Fruit fly (Drosophila melanogaster) whole organism, embryonic: ENCODE measurements around the gene isoQC.

Source experiments
- Antp ChIP-seq: fragments of 200-800 bp; sonication (Bioruptor generic); optimal IDR thresholded peaks from 3 replicates; lab custom pipeline; 2016; ENCODE audit warnings: missing biosample characterization, missing genetic modification characterization
- Asciz ChIP-seq: fragments of 200-800 bp; sonication (Bioruptor generic); optimal IDR thresholded peaks from 2 replicates; lab custom pipeline; 2017; ENCODE audit warnings: missing biosample characterization, mild to moderate bottlenecking, missing genetic modification characterization, missing genetic modification reagents
- Awh ChIP-seq: fragments of 200-800 bp; sonication (Bioruptor generic); IDR thresholded peaks from 2 replicates; pipeline ENCODE4, ENCODE4 v1.3.6; 2022; ENCODE audit warnings: missing biosample characterization, missing genetic modification characterization
- BtbVII ChIP-seq: fragments of 200-800 bp; sonication (Bioruptor generic); optimal IDR thresholded peaks from 3 replicates; lab custom pipeline; 2017; ENCODE audit warnings: missing biosample characterization, mild to moderate bottlenecking, missing genetic modification characterization
- CG10274 ChIP-seq: fragments of 200-800 bp; sonication (Bioruptor generic); optimal IDR thresholded peaks from 3 replicates; lab custom pipeline; 2017; ENCODE audit warnings: missing biosample characterization, mild to moderate bottlenecking, missing genetic modification characterization
- CG10431 ChIP-seq: fragments of 200-800 bp; sonication (Bioruptor generic); optimal IDR thresholded peaks from 3 replicates; lab custom pipeline; 2018; ENCODE audit warnings: missing biosample characterization, mild to moderate bottlenecking, missing genetic modification characterization
- CG10979 ChIP-seq: fragments of 200-800 bp; sonication (Bioruptor generic); optimal IDR thresholded peaks from 2 replicates; lab custom pipeline; 2018; ENCODE audit warnings: missing biosample characterization, mild to moderate bottlenecking, missing genetic modification characterization, moderate library complexity
- CG11398 ChIP-seq: fragments of 200-800 bp; sonication (Bioruptor generic); optimal IDR thresholded peaks from 2 replicates; lab custom pipeline; 2016; ENCODE audit warnings: missing biosample characterization, missing genetic modification characterization
- CG1233 ChIP-seq: fragments of 200-800 bp; sonication (Bioruptor generic); optimal IDR thresholded peaks from 4 replicates; lab custom pipeline; 2018; ENCODE audit warnings: missing biosample characterization, mild to moderate bottlenecking, missing genetic modification characterization
- CG12391 ChIP-seq: fragments of 200-800 bp; sonication (Bioruptor generic); optimal IDR thresholded peaks from 3 replicates; lab custom pipeline; 2018; ENCODE audit warnings: missing biosample characterization, mild to moderate bottlenecking, missing genetic modification characterization, moderate library complexity
- CG17186 ChIP-seq: fragments of 200-800 bp; sonication (Bioruptor generic); optimal IDR thresholded peaks from 3 replicates; lab custom pipeline; 2017; ENCODE audit warnings: missing biosample characterization, missing genetic modification reagents, missing genetic modification characterization
- CG18476 ChIP-seq: fragments of 200-800 bp; sonication (Bioruptor generic); optimal IDR thresholded peaks from 2 replicates; lab custom pipeline; 2016; ENCODE audit warnings: missing biosample characterization, mild to moderate bottlenecking, missing genetic modification characterization
- CG6765 ChIP-seq: fragments of 200-800 bp; sonication (Bioruptor generic); optimal IDR thresholded peaks from 3 replicates; lab custom pipeline; 2017; ENCODE audit warnings: missing biosample characterization, mild to moderate bottlenecking, missing genetic modification characterization
- CG7372 ChIP-seq: fragments of 200-800 bp; sonication (Bioruptor generic); IDR thresholded peaks from 2 replicates; pipeline ENCODE4 v1.3.6; 2022; ENCODE audit warnings: missing biosample characterization, missing genetic modification characterization
- CG7556 ChIP-seq: fragments of 200-800 bp; sonication (Bioruptor generic); optimal IDR thresholded peaks from 2 replicates; lab custom pipeline; 2017; ENCODE audit warnings: missing biosample characterization, mild to moderate bottlenecking, missing genetic modification characterization
- CG7928 ChIP-seq: fragments of 200-800 bp; sonication (Bioruptor generic); optimal IDR thresholded peaks from 2 replicates; lab custom pipeline; 2017; ENCODE audit warnings: missing biosample characterization, mild to moderate bottlenecking, missing genetic modification characterization
- Chrac-16 ChIP-seq: fragments of 200-800 bp; sonication (Bioruptor generic); optimal IDR thresholded peaks from 3 replicates; lab custom pipeline; 2016; ENCODE audit warnings: missing biosample characterization, missing genetic modification characterization
- D ChIP-seq, 2 experiments: fragments of 200-800 bp in 1 of 2; fragments of >200 bp in 1 of 2; sonication (Bioruptor generic) in 1 of 2; optimal IDR thresholded peaks; 2 replicates in 1 of 2; 3 replicates in 1 of 2; lab custom pipeline; 2017; ENCODE audit warnings: mild to moderate bottlenecking in 1 of 2, missing biosample characterization in 1 of 2, missing genetic modification characterization in 1 of 2, missing genetic modification reagents in 1 of 2
- Dbx ChIP-seq: fragments of 200-800 bp; sonication (Bioruptor generic); IDR thresholded peaks from 3 replicates; pipeline ENCODE4 v1.3.6; 2022; ENCODE audit warnings: missing biosample characterization, missing genetic modification characterization
- Ets65A ChIP-seq: fragments of 200-800 bp; sonication (Bioruptor generic); peaks from one replicate; lab custom pipeline; 2016; ENCODE audit warnings: missing biosample characterization, missing genetic modification characterization
- H2.0 ChIP-seq: fragments of 200-800 bp; sonication (Bioruptor generic); IDR thresholded peaks from 2 replicates; pipeline ENCODE4 v1.3.6; 2022; ENCODE audit warnings: missing biosample characterization, missing genetic modification characterization
- HLHmδ ChIP-seq: fragments of 200-800 bp; sonication (Bioruptor generic); optimal IDR thresholded peaks from 2 replicates; lab custom pipeline; 2018; ENCODE audit warnings: missing biosample characterization, mild to moderate bottlenecking, missing genetic modification characterization, moderate library complexity
- Hand ChIP-seq: fragments of 200-800 bp; sonication (Bioruptor generic); optimal IDR thresholded peaks from 2 replicates; lab custom pipeline; 2017; ENCODE audit warnings: mild to moderate bottlenecking, missing biosample characterization, missing genetic modification reagents, missing genetic modification characterization
- Jarid2 ChIP-seq: fragments of 200-800 bp; sonication (Bioruptor generic); optimal IDR thresholded peaks from 3 replicates; lab custom pipeline; 2017; ENCODE audit warnings: mild to moderate bottlenecking, missing biosample characterization, missing genetic modification reagents, missing genetic modification characterization
- NC2β ChIP-seq: fragments of 200-800 bp; sonication (Bioruptor generic); optimal IDR thresholded peaks from 2 replicates; lab custom pipeline; 2016; ENCODE audit warnings: missing biosample characterization, missing genetic modification characterization
- NK7.1 ChIP-seq: fragments of 200-800 bp; sonication (Bioruptor generic); optimal IDR thresholded peaks from 3 replicates; lab custom pipeline; 2016; ENCODE audit warnings: missing biosample characterization, missing genetic modification characterization
- Nf-YA ChIP-seq: fragments of 200-800 bp; sonication (Bioruptor generic); IDR thresholded peaks from 2 replicates; pipeline ENCODE4 v1.3.6; 2022; ENCODE audit warnings: missing biosample characterization, missing genetic modification characterization
- Side ChIP-seq: fragments of 200-800 bp; sonication (Bioruptor generic); optimal IDR thresholded peaks from 2 replicates; lab custom pipeline; 2016; ENCODE audit warnings: missing biosample characterization, missing genetic modification characterization
- Ssrp ChIP-seq: fragments of 200-800 bp; sonication (Bioruptor generic); optimal IDR thresholded peaks from 2 replicates; lab custom pipeline; 2018; ENCODE audit warnings: missing biosample characterization, mild to moderate bottlenecking, missing genetic modification characterization, moderate library complexity
- Usf ChIP-seq: fragments of 200-800 bp; sonication (Bioruptor generic); optimal IDR thresholded peaks from 2 replicates; lab custom pipeline; 2017; ENCODE audit warnings: missing genotype, missing biosample characterization, missing genetic modification characterization
- ase ChIP-seq: fragments of 200-800 bp; sonication (Bioruptor generic); IDR thresholded peaks from 3 replicates; pipeline ENCODE4 v1.3.6; 2022; ENCODE audit warnings: missing biosample characterization, missing genetic modification characterization
- cad ChIP-seq: fragments of >200 bp; optimal IDR thresholded peaks from 2 replicates; lab custom pipeline; 2017; ENCODE audit warnings: missing biosample characterization, missing genetic modification characterization
- cas ChIP-seq: fragments of 200-800 bp; sonication (Bioruptor generic); IDR thresholded peaks from 2 replicates; pipeline ENCODE4 v1.3.6; 2022; ENCODE audit warnings: missing biosample characterization, missing genetic modification characterization
- chm ChIP-seq: fragments of 200-800 bp; sonication (Bioruptor generic); IDR thresholded peaks from 2 replicates; pipeline ENCODE4 v1.3.6; 2022; ENCODE audit warnings: missing biosample characterization, missing genetic modification characterization
- gcm ChIP-seq: fragments of 200-800 bp; sonication (Bioruptor generic); optimal IDR thresholded peaks from 2 replicates; lab custom pipeline; 2019; ENCODE audit warnings: missing biosample characterization, mild to moderate bottlenecking, missing genetic modification characterization, moderate library complexity
- inv ChIP-seq: fragments of 200-800 bp; sonication (Bioruptor generic); IDR thresholded peaks from 2 replicates; pipeline ENCODE4 v1.3.6; 2022; ENCODE audit warnings: missing biosample characterization, missing genetic modification characterization; ENCODE audit not compliant: partially characterized antibody
- jumu ChIP-seq: fragments of 200-800 bp; sonication (Bioruptor generic); optimal IDR thresholded peaks from 3 replicates; lab custom pipeline; 2016; ENCODE audit warnings: missing biosample characterization, missing genetic modification characterization
- kah ChIP-seq: fragments of 200-800 bp; sonication (Bioruptor generic); optimal IDR thresholded peaks from 2 replicates; lab custom pipeline; 2018; ENCODE audit warnings: missing biosample characterization, mild to moderate bottlenecking, missing genetic modification characterization
- lov ChIP-seq, 2 experiments: fragments of 200-800 bp in 1 of 2; fragments of >200 bp in 1 of 2; sonication (Bioruptor generic) in 1 of 2; IDR thresholded peaks in 1 of 2; optimal IDR thresholded peaks in 1 of 2; 2 replicates in 1 of 2; 3 replicates in 1 of 2; pipeline versions ENCODE4 v1.3.6 to Lab custom; 2017 to 2022; ENCODE audit warnings: missing biosample characterization in 1 of 2, missing genetic modification characterization in 1 of 2
- maf-S ChIP-seq: fragments of 200-800 bp; sonication (Bioruptor generic); optimal IDR thresholded peaks from 2 replicates; lab custom pipeline; 2016; ENCODE audit warnings: missing biosample characterization, missing genetic modification characterization
- oc ChIP-seq: fragments of 200-800 bp; sonication (Bioruptor generic); optimal IDR thresholded peaks from 2 replicates; lab custom pipeline; 2018; ENCODE audit warnings: missing biosample characterization, mild to moderate bottlenecking, missing genetic modification characterization, moderate library complexity
- onecut ChIP-seq: fragments of 200-800 bp; sonication (Bioruptor generic); IDR thresholded peaks from 2 replicates; pipeline ENCODE4 v1.3.6; 2022; ENCODE audit warnings: missing biosample characterization, missing genetic modification characterization
- salm ChIP-seq: fragments of 200-800 bp; sonication (Bioruptor generic); optimal IDR thresholded peaks from 2 replicates; lab custom pipeline; 2018; ENCODE audit warnings: missing biosample characterization, mild to moderate bottlenecking, missing genetic modification characterization
- shn ChIP-seq: fragments of 200-800 bp; sonication (Bioruptor generic); optimal IDR thresholded peaks from 3 replicates; lab custom pipeline; 2016; ENCODE audit warnings: missing biosample characterization, missing genetic modification characterization
- sim ChIP-seq: fragments of 200-800 bp; sonication (Bioruptor generic); IDR thresholded peaks from 2 replicates; pipeline ENCODE4 v1.3.6; 2022; ENCODE audit warnings: missing biosample characterization, missing genetic modification characterization
- stwl ChIP-seq: fragments of 200-800 bp; sonication (Bioruptor generic); optimal IDR thresholded peaks from 3 replicates; lab custom pipeline; 2018; ENCODE audit warnings: missing biosample characterization, mild to moderate bottlenecking, missing genetic modification characterization, moderate library complexity
- tin ChIP-seq: fragments of 200-800 bp; sonication (Bioruptor generic); optimal IDR thresholded peaks from 3 replicates; lab custom pipeline; 2016; ENCODE audit warnings: missing biosample characterization, missing genetic modification characterization
- ttk ChIP-seq: fragments of 200-800 bp; sonication (Bioruptor generic); IDR thresholded peaks from 2 replicates; pipeline ENCODE4 v2.1.2; 2022; ENCODE audit warnings: missing biosample characterization, missing genetic modification characterization
- wdn ChIP-seq: fragments of 200-800 bp; sonication (Bioruptor generic); IDR thresholded peaks from 2 replicates; pipeline ENCODE4 v1.3.6; 2022; ENCODE audit warnings: missing biosample characterization, missing genetic modification characterization

The isoQC gene

DNA sequence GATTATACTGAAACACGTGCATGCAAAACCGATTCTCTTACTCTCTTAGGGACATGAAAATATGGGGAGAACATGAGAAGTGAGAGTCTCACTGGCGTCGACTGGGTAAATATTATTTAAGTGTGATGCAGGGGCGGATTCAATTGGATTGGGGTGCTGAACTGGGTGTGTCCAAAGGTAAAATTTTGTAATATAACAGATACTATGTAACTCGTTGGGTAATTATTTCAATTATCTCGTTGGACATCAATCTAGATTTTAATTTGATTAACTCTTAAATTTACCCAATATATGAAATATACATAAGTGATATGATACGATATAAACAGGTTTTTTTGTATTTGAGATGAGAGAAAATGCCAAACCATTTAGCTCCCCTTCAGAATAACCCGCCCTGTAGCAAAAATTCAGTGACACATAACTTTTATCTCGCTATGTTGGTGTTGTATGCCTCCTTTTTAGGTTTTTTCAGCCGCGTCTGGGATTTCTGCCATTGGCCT lies 33.9 kb downstream of the isoQC start (continued):
- TF ChIP-seq H2.0 (GFP tag; lab: Robert Waterston, UW) (peak; percentile 90), oc (tag; lab: Kevin White, UChicago) (peak; percentile 78), CG12391 (tag; lab: Kevin White, UChicago) (peak; percentile 93), ase (peak; percentile 84; the same call in 2 of the 3 replicates), Antp (GFP tag; lab: Kevin White, UChicago) (peak; percentile 89), CG6765 (GFP tag; lab: Kevin White, UChicago) (peak; percentile 92), Nf-YA (GFP tag; lab: Robert Waterston, UW) (peak; percentile 57; the same call in 1 of the 2 replicates), HLHmδ (GFP tag; lab: Kevin White, UChicago) (peak; percentile 37), Asciz (peak; percentile 81), CG1233 (GFP tag; lab: Kevin White, UChicago) (peak; percentile 93), CG10979 (peak; percentile 88), Chrac-16 (GFP tag; lab: Kevin White, UChicago) (peak; percentile 93), Awh (GFP tag; lab: Robert Waterston, UW) (peak; percentile 82), cad (GFP tag; lab: Kevin White, UChicago) (no peak), kah (GFP tag; lab: Kevin White, UChicago) (peak; percentile 63), stwl (no peak), BtbVII (GFP tag; lab: Kevin White, UChicago) (peak; percentile 94), salm (tag; lab: Kevin White, UChicago) (peak; percentile 76), maf-S (GFP tag; lab: Kevin White, UChicago) (peak; percentile 88), ttk (peak; percentile 89; the same call in 1 of the 2 replicates), Ets65A (GFP tag; lab: Kevin White, UChicago) (peak; percentile 99), shn (peak; percentile 86), Dbx (GFP tag; lab: Robert Waterston, UW) (peak; percentile 98), CG11398 (GFP tag; lab: Kevin White, UChicago) (peak; percentile 83), Hand (GFP tag; lab: Kevin White, UChicago) (peak; percentile 89), Ssrp (tag; lab: Kevin White, UChicago) (peak; percentile 84), Jarid2 (GFP tag; lab: Kevin White, UChicago) (peak; percentile 74), chm (peak; percentile 92), sim (GFP tag; lab: Robert Waterston, UW) (peak; percentile 64; the same call in 1 of the 2 replicates), NK7.1 (GFP tag; lab: Kevin White, UChicago) (peak; percentile 71), cas (GFP tag; lab: Robert Waterston, UW) (peak; percentile 92), CG10431 (GFP tag; lab: Kevin White, UChicago) (peak; percentile 55), CG7556 (GFP tag; lab: Kevin White, UChicago) (peak; percentile 93), wdn (peak; percentile 88), onecut (GFP tag; lab: Robert Waterston, UW) (peak; percentile 71), tin (GFP tag; lab: Kevin White, UChicago) (peak; percentile 95), CG7928 (GFP tag; lab: Kevin White, UChicago) (peak; percentile 74), CG18476 (GFP tag; lab: Kevin White, UChicago) (peak; percentile 93), CG7372 (peak; percentile 95), NC2β (GFP tag; lab: Kevin White, UChicago) (peak; percentile 82), Side (GFP tag; lab: Kevin White, UChicago) (peak; percentile 87), jumu (GFP tag; lab: Kevin White, UChicago) (peak; percentile 79), D (optimal IDR thresholded peaks at IDR 0.05; lab: Kevin White, UChicago) (no peak), D (GFP tag; optimal IDR thresholded peaks at IDR 0.05; lab: Kevin White, UChicago) (peak; percentile 84), lov (optimal IDR thresholded peaks at IDR 0.05; lab: Kevin White, UChicago) (no peak), lov (GFP tag; IDR thresholded peaks at IDR 0.05; lab: Robert Waterston, UW) (peak; percentile 90), Usf (GFP tag; lab: Kevin White, UChicago) (peak; percentile 94), inv (GFP tag; lab: Robert Waterston, UW) (peak; percentile 76), CG10274 (peak; percentile 89), gcm (GFP tag; lab: Kevin White, UChicago) (peak; percentile 68), CG17186 (peak; percentile 38)
